Worm (Caenorhabditis elegans): ENCODE measurements around the gene nas-39.

DNA sequence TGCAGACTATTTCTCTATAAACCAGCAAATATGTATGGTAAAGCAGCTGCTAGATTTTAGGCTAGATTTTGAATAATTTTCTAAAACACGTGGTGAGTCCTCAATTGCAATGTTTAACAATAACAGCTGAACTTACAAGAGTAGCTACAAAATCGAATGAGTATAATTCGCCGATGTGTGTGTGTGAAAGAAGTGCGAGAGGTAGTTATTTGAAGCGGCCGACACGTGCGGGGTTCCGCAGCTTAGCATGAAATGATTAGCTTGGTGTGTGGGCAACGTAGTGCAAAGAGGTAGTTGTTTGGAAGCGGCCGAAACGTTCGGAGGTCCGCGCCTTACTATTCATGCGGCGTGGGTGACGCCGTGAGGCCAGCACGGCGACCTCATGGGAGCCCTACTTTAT, 12.1 kb downstream of the nas-39 start:
- TF ChIP-seq lin-39 (tag; optimal IDR thresholded peaks at IDR 0.05), result no peak
- no peak for TF ChIP-seq nhr-76 (tag; optimal IDR thresholded peaks at IDR 0.05)
- TF ChIP-seq skn-1 (tag; optimal IDR thresholded peaks at IDR 0.05), result no peak
- no peak for TF ChIP-seq ZK546.5 (tag; optimal IDR thresholded peaks at IDR 0.05)
- TF ChIP-seq nhr-237 (tag; optimal IDR thresholded peaks at IDR 0.05), result no peak
- TF ChIP-seq unc-62 (GFP tag; optimal IDR thresholded peaks at IDR 0.05), result no peak

Measured in whole organism, L3 larva.